Fruit fly (Drosophila melanogaster): ENCODE measurements around the gene MagR.

MagR gene

dm6 chrX:15701047-15701446, 33.0 kb upstream of the MagR start, which contains the start of gene CG9240:
TSS of gene CG9240 (minus strand) at chrX:15701259.
- TF ChIP-seq CG17806 (tag; optimal IDR thresholded peaks at IDR 0.05), result no peak
- TF ChIP-seq CG8159 (tag; optimal IDR thresholded peaks at IDR 0.05), result no peak
- no peak for TF ChIP-seq Pif1A (GFP tag; optimal IDR thresholded peaks at IDR 0.05)
- TF ChIP-seq rn (GFP tag; IDR thresholded peaks at IDR 0.05), result no peak
- no peak for TF ChIP-seq CG14655 (GFP tag; optimal IDR thresholded peaks at IDR 0.05)
- TF ChIP-seq fd96Ca (GFP tag; IDR thresholded peaks at IDR 0.05), result no peak
- no peak for TF ChIP-seq CG32121 (GFP tag; IDR thresholded peaks at IDR 0.05)
- no peak for TF ChIP-seq CG34367 (tag; optimal IDR thresholded peaks at IDR 0.05)
- TF ChIP-seq CG15710 (tag; optimal IDR thresholded peaks at IDR 0.05), result no peak
- TF ChIP-seq Ets98B (GFP tag; IDR thresholded peaks at IDR 0.05), result no peak
- no peak for TF ChIP-seq CG13204 (GFP tag; optimal IDR thresholded peaks at IDR 0.05)
- no peak for TF ChIP-seq CG4496 (GFP tag; IDR thresholded peaks at IDR 0.05)

- peak; percentile 29; the same call in 1 of the 2 replicates for TF ChIP-seq CG10348 (GFP tag; IDR thresholded peaks at IDR 0.05)
- peak; percentile 68 for TF ChIP-seq CG9948 (tag; optimal IDR thresholded peaks at IDR 0.05)
- peak; percentile 57 for TF ChIP-seq CG32121 (GFP tag; IDR thresholded peaks at IDR 0.05)
- TF ChIP-seq Snoo (tag; optimal IDR thresholded peaks at IDR 0.05), result peak; percentile 59
- TF ChIP-seq gl (tag; optimal IDR thresholded peaks at IDR 0.05), result no peak
- TF ChIP-seq rn (GFP tag; IDR thresholded peaks at IDR 0.05), result no peak
- peak; percentile 34; the same call in 1 of the 2 replicates for TF ChIP-seq Ets98B (GFP tag; IDR thresholded peaks at IDR 0.05)
- TF ChIP-seq CG8301 (tag; optimal IDR thresholded peaks at IDR 0.05), result peak; percentile 50
- peak; percentile 72 for TF ChIP-seq CG15710 (tag; optimal IDR thresholded peaks at IDR 0.05)
- TF ChIP-seq EcR (GFP tag; optimal IDR thresholded peaks at IDR 0.05), result peak; percentile 38
- peak; percentile 66; the same call in 2 of the 3 replicates for TF ChIP-seq fd96Ca (GFP tag; IDR thresholded peaks at IDR 0.05)
- TF ChIP-seq CG8159 (tag; optimal IDR thresholded peaks at IDR 0.05), result peak; percentile 69
- no peak for TF ChIP-seq CG14655 (GFP tag; optimal IDR thresholded peaks at IDR 0.05)
- peak; percentile 68; the same call in 2 of the 3 replicates for TF ChIP-seq CG4496 (GFP tag; IDR thresholded peaks at IDR 0.05)
- no peak for TF ChIP-seq Pif1B (GFP tag; optimal IDR thresholded peaks at IDR 0.05)
- TF ChIP-seq CG34367 (tag; optimal IDR thresholded peaks at IDR 0.05), result peak; percentile 61
- peak; percentile 56 for TF ChIP-seq CG17806 (tag; optimal IDR thresholded peaks at IDR 0.05)
These were observed 30.3 kb upstream of the MagR start, which contains the start of the genes Pis and Hap40 for dm6 chrX:15703720-15704206. TSS of gene Pis (minus strand) at chrX:15703770. TSS of gene Hap40 (plus strand) at chrX:15704125.

- no peak for TF ChIP-seq EcR (GFP tag; optimal IDR thresholded peaks at IDR 0.05)
- TF ChIP-seq rn (GFP tag; IDR thresholded peaks at IDR 0.05), result no peak
- TF ChIP-seq CG15710 (tag; optimal IDR thresholded peaks at IDR 0.05), result peak; percentile 0
- TF ChIP-seq Ets98B (GFP tag; IDR thresholded peaks at IDR 0.05), result no peak; the same call in 1 of the 2 replicates
- TF ChIP-seq Pif1B (GFP tag; optimal IDR thresholded peaks at IDR 0.05), result no peak
- no peak for TF ChIP-seq CG14655 (GFP tag; optimal IDR thresholded peaks at IDR 0.05)
- TF ChIP-seq CG8159 (tag; optimal IDR thresholded peaks at IDR 0.05), result peak; percentile 2
- no peak for TF ChIP-seq CG32121 (GFP tag; IDR thresholded peaks at IDR 0.05)
- TF ChIP-seq CG8301 (tag; optimal IDR thresholded peaks at IDR 0.05), result peak; percentile 8
- TF ChIP-seq Pif1A (GFP tag; optimal IDR thresholded peaks at IDR 0.05), result no peak
- TF ChIP-seq D1 (tag; optimal IDR thresholded peaks at IDR 0.05), result no peak
- no peak; the same call in 2 of the 3 replicates for TF ChIP-seq fd96Ca (GFP tag; IDR thresholded peaks at IDR 0.05)
- TF ChIP-seq CG34367 (tag; optimal IDR thresholded peaks at IDR 0.05), result no peak
- no peak for TF ChIP-seq CG9948 (tag; optimal IDR thresholded peaks at IDR 0.05)
- TF ChIP-seq gl (tag; optimal IDR thresholded peaks at IDR 0.05), result no peak
- TF ChIP-seq CG17806 (tag; optimal IDR thresholded peaks at IDR 0.05), result no peak
- peak; percentile 31; the same call in 2 of the 3 replicates for TF ChIP-seq CG4496 (GFP tag; IDR thresholded peaks at IDR 0.05)
- TF ChIP-seq Snoo (tag; optimal IDR thresholded peaks at IDR 0.05), result no peak
- no peak for TF ChIP-seq CG10348 (GFP tag; IDR thresholded peaks at IDR 0.05)
These were observed 24.5 kb upstream of the MagR start for dm6 chrX:15709624-15709983.

- TF ChIP-seq CG14655 (GFP tag; optimal IDR thresholded peaks at IDR 0.05) (no peak), CG4496 (GFP tag; IDR thresholded peaks at IDR 0.05) (peak; percentile 27; the same call in 1 of the 3 replicates), Snoo (tag; optimal IDR thresholded peaks at IDR 0.05) (peak; percentile 21)
These were observed 23.9 kb upstream of the MagR start, which contains the start of the genes CG9281 and CG15601 for dm6 chrX:15709984-15710750. TSS of gene CG9281 (minus strand) at chrX:15710539. TSS of gene CG15601 (plus strand) at chrX:15710647.

dm6 chrX:15710751-15711179, 23.3 kb upstream of the MagR start:
- TF ChIP-seq CG9948 (tag; optimal IDR thresholded peaks at IDR 0.05), result no peak
- TF ChIP-seq D1 (tag; optimal IDR thresholded peaks at IDR 0.05), result no peak
- TF ChIP-seq CG8159 (tag; optimal IDR thresholded peaks at IDR 0.05), result no peak
- no peak for TF ChIP-seq CG13204 (GFP tag; optimal IDR thresholded peaks at IDR 0.05)
- no peak for TF ChIP-seq CG34367 (tag; optimal IDR thresholded peaks at IDR 0.05)
- TF ChIP-seq CG10348 (GFP tag; IDR thresholded peaks at IDR 0.05), result no peak
- TF ChIP-seq CG14655 (GFP tag; optimal IDR thresholded peaks at IDR 0.05), result no peak
- TF ChIP-seq Snoo (tag; optimal IDR thresholded peaks at IDR 0.05), result no peak
- TF ChIP-seq CG8301 (tag; optimal IDR thresholded peaks at IDR 0.05), result no peak

- TF ChIP-seq CG15710 (tag; optimal IDR thresholded peaks at IDR 0.05), result peak; percentile 1
- TF ChIP-seq fd96Ca (GFP tag; IDR thresholded peaks at IDR 0.05), result no peak
These were observed 21.7 kb upstream of the MagR start, which contains the start of gene HUWE1 for dm6 chrX:15712409-15712808. TSS of gene HUWE1 (plus strand) at chrX:15712628.

Measured in whole organism, pupa.